Worm (Caenorhabditis elegans) whole organism, L4 larva: ENCODE data around the gene C48B4.6.

ENCODE experiments used
- F10B5.3 ChIP-seq: sonication (generic microtip); optimal IDR thresholded peaks from 2 replicates; lab custom pipeline; 2016; ENCODE audit warnings: mild to moderate bottlenecking, missing genetic modification characterization, missing compliant biosample characterization
- F37D6.2 ChIP-seq: sonication (generic microtip); optimal IDR thresholded peaks from 2 replicates; lab custom pipeline; 2016; ENCODE audit warnings: mild to moderate bottlenecking, missing genetic modification characterization, missing compliant biosample characterization
- R02D3.7 ChIP-seq: fragments of 150-350 bp; sonication (generic microtip); optimal IDR thresholded peaks from 3 replicates; lab custom pipeline; 2014; ENCODE audit warnings: missing biosample characterization, missing genetic modification characterization
- T20F7.1 ChIP-seq: fragments of 200-800 bp; sonication (Bioruptor generic); optimal IDR thresholded peaks from 2 replicates; lab custom pipeline; 2018; ENCODE audit warnings: mild to moderate bottlenecking, missing genetic modification characterization, missing compliant biosample characterization
- T26A8.4 ChIP-seq: fragments of 200-800 bp; sonication (Bioruptor generic); IDR thresholded peaks from 2 replicates; pipeline ENCODE4 v1.3.6; 2022; ENCODE audit warnings: missing genetic modification characterization, missing compliant biosample characterization
- Y105C5A.15 ChIP-seq: fragments of 200-800 bp; sonication (Bioruptor generic); IDR thresholded peaks from 2 replicates; pipeline ENCODE4 v1.3.6; 2022; ENCODE audit warnings: missing genetic modification characterization, missing compliant biosample characterization
- Y48G9A.11 ChIP-seq: fragments of 200-800 bp; sonication (Bioruptor generic); IDR thresholded peaks from 2 replicates; pipeline ENCODE4 v1.3.6; 2022; ENCODE audit warnings: missing genetic modification reagents, missing genetic modification characterization, missing compliant biosample characterization
- Y75B8A.6 ChIP-seq: fragments of 200-800 bp; sonication (Bioruptor generic); IDR thresholded peaks from 2 replicates; pipeline ENCODE4 v1.3.6; 2022; ENCODE audit warnings: missing genetic modification reagents, missing genetic modification characterization, missing compliant biosample characterization
- ZK337.2 ChIP-seq: fragments of 200-800 bp; sonication (Bioruptor generic); IDR thresholded peaks from 2 replicates; pipeline ENCODE4 v1.3.6; 2022; ENCODE audit warnings: missing genetic modification reagents, missing genetic modification characterization, missing compliant biosample characterization
- aly-2 ChIP-seq: sonication (generic microtip); optimal IDR thresholded peaks from 2 replicates; lab custom pipeline; 2018; ENCODE audit warnings: missing biosample characterization, missing genetic modification characterization
- ceh-28 ChIP-seq: fragments of 150-350 bp; optimal IDR thresholded peaks from 2 replicates; lab custom pipeline; 2014; ENCODE audit warnings: missing biosample characterization, missing genetic modification reagents, missing genetic modification characterization
- ceh-32 ChIP-seq: sonication (generic microtip); optimal IDR thresholded peaks from 2 replicates; lab custom pipeline; 2016; ENCODE audit warnings: mild to moderate bottlenecking, missing genetic modification characterization, missing compliant biosample characterization; ENCODE audit not compliant: poor library complexity
- ceh-44 ChIP-seq: fragments of 200-800 bp; sonication (Bioruptor generic); IDR thresholded peaks from 2 replicates; pipeline ENCODE4 v1.3.6; 2022; ENCODE audit warnings: missing genetic modification reagents, missing genetic modification characterization, missing compliant biosample characterization
- ceh-82 ChIP-seq: sonication (generic microtip); optimal IDR thresholded peaks from 2 replicates; lab custom pipeline; 2017; ENCODE audit warnings: missing biosample characterization, missing genetic modification characterization
- ces-1 ChIP-seq: fragments of 150-350 bp; sonication (generic microtip); optimal IDR thresholded peaks from 4 replicates; lab custom pipeline; 2014; ENCODE audit warnings: missing biosample characterization, missing genetic modification reagents, missing genetic modification characterization
- ctbp-1 ChIP-seq: fragments of 200-800 bp; sonication (Bioruptor generic); IDR thresholded peaks from 2 replicates; pipeline ENCODE4 v1.3.6; 2022; ENCODE audit warnings: missing genetic modification reagents, missing genetic modification characterization, missing compliant biosample characterization
- daf-16 ChIP-seq, 3 experiments: sonication (generic microtip); optimal IDR thresholded peaks; 2 replicates each; lab custom pipeline; 2016 to 2017; ENCODE audit warnings: missing genetic modification characterization in 3 of 3, missing genetic modification reagents in 3 of 3, mild to moderate bottlenecking in 2 of 3, missing compliant biosample characterization in 2 of 3, missing biosample characterization in 1 of 3, moderate library complexity in 1 of 3
- daf-8 ChIP-seq: fragments of 200-800 bp; sonication (Bioruptor generic); IDR thresholded peaks from 2 replicates; pipeline ENCODE4 v1.3.6; 2022; ENCODE audit warnings: missing genetic modification characterization, missing compliant biosample characterization
- dmd-8 ChIP-seq: fragments of 200-800 bp; sonication (Bioruptor generic); IDR thresholded peaks from 2 replicates; pipeline ENCODE4 v1.3.6; 2022; ENCODE audit warnings: missing genetic modification characterization, missing compliant biosample characterization
- dmd-9 ChIP-seq: fragments of 200-800 bp; sonication (Bioruptor generic); IDR thresholded peaks from 2 replicates; pipeline ENCODE4 v1.3.6; 2022; ENCODE audit warnings: missing genetic modification reagents, missing genetic modification characterization, missing compliant biosample characterization
- dve-1 ChIP-seq: sonication (generic microtip); optimal IDR thresholded peaks from 2 replicates; lab custom pipeline; 2017; ENCODE audit warnings: antibody characterized with exemption, mild to moderate bottlenecking, missing genetic modification characterization, missing compliant biosample characterization; ENCODE audit not compliant: insufficient read depth
- egl-27 ChIP-seq: sonication (generic microtip); optimal IDR thresholded peaks from 3 replicates; lab custom pipeline; 2017; ENCODE audit warnings: missing biosample characterization, missing genetic modification reagents, missing genetic modification characterization
- egl-43 ChIP-seq: fragments of 200-800 bp; sonication (Bioruptor generic); IDR thresholded peaks from 2 replicates; pipeline ENCODE4 v1.3.6; 2022; ENCODE audit warnings: missing genetic modification reagents, missing genetic modification characterization, missing compliant biosample characterization
- fkh-10 ChIP-seq: fragments of 150-350 bp; optimal IDR thresholded peaks from 2 replicates; lab custom pipeline; 2014; ENCODE audit warnings: missing biosample characterization, missing genetic modification reagents, missing genetic modification characterization
- gei-8 ChIP-seq: fragments of 200-800 bp; sonication (Bioruptor generic); optimal IDR thresholded peaks from 2 replicates; lab custom pipeline; 2018; ENCODE audit warnings: mild to moderate bottlenecking, missing genetic modification characterization, missing compliant biosample characterization
- lin-1 ChIP-seq: fragments of 200-800 bp; sonication (Bioruptor generic); IDR thresholded peaks from 2 replicates; pipeline ENCODE4 v1.3.6; 2022; ENCODE audit warnings: missing genetic modification reagents, missing genetic modification characterization, missing compliant biosample characterization
- lin-13 ChIP-seq: fragments of 150-350 bp; optimal IDR thresholded peaks from 2 replicates; lab custom pipeline; 2014; ENCODE audit warnings: missing biosample characterization, missing genetic modification reagents, missing genetic modification characterization
- lin-29 ChIP-seq: fragments of 200-800 bp; sonication (Bioruptor generic); IDR thresholded peaks from 2 replicates; pipeline ENCODE4 v1.3.6; 2022; ENCODE audit warnings: missing genetic modification reagents, missing genetic modification characterization, missing compliant biosample characterization
- lir-3 ChIP-seq: sonication (generic microtip); optimal IDR thresholded peaks from 2 replicates; lab custom pipeline; 2016; ENCODE audit warnings: mild to moderate bottlenecking, missing genetic modification characterization, missing compliant biosample characterization
- madf-9 ChIP-seq: fragments of 200-800 bp; sonication (Bioruptor generic); conservative IDR thresholded peaks from 2 replicates; pipeline ENCODE4 v1.3.6; 2022; ENCODE audit warnings: missing genetic modification reagents, missing genetic modification characterization, missing compliant biosample characterization
- mdt-29 ChIP-seq: fragments of 200-800 bp; sonication (Bioruptor generic); IDR thresholded peaks from 2 replicates; pipeline ENCODE4 v1.3.6; 2022; ENCODE audit warnings: missing genetic modification reagents, missing genetic modification characterization, missing compliant biosample characterization
- mep-1 ChIP-seq: fragments of 150-350 bp; sonication (generic microtip); optimal IDR thresholded peaks from 3 replicates; lab custom pipeline; 2014; ENCODE audit warnings: missing biosample characterization, missing genetic modification characterization
- mxl-3 ChIP-seq: fragments of 200-800 bp; sonication (Bioruptor generic); optimal IDR thresholded peaks from 2 replicates; lab custom pipeline; 2018; ENCODE audit warnings: mild to moderate bottlenecking, missing genetic modification characterization, missing compliant biosample characterization
- nhr-10 ChIP-seq: fragments of 150-350 bp; optimal IDR thresholded peaks from 2 replicates; lab custom pipeline; 2014; ENCODE audit warnings: missing biosample characterization, missing genetic modification characterization
- nhr-111 ChIP-seq: fragments of 200-800 bp; sonication (Bioruptor generic); optimal IDR thresholded peaks from 2 replicates; lab custom pipeline; 2018; ENCODE audit warnings: mild to moderate bottlenecking, missing genetic modification characterization, missing compliant biosample characterization
- nhr-25 ChIP-seq: sonication (generic microtip); optimal IDR thresholded peaks from 2 replicates; lab custom pipeline; 2017; ENCODE audit warnings: missing genetic modification characterization, mild to moderate bottlenecking, missing compliant biosample characterization, antibody characterized with exemption, moderate library complexity, borderline replicate concordance; ENCODE audit not compliant: insufficient read depth
- nhr-28 ChIP-seq: fragments of 150-350 bp; optimal IDR thresholded peaks from 2 replicates; lab custom pipeline; 2014; ENCODE audit warnings: missing biosample characterization, missing genetic modification characterization
- nhr-42 ChIP-seq: fragments of 200-800 bp; sonication (Bioruptor generic); IDR thresholded peaks from 2 replicates; pipeline ENCODE4 v1.3.6; 2022; ENCODE audit warnings: missing genetic modification characterization, missing compliant biosample characterization
- nhr-6 ChIP-seq: fragments of 150-350 bp; optimal IDR thresholded peaks from 2 replicates; lab custom pipeline; 2014; ENCODE audit warnings: missing biosample characterization, missing genetic modification characterization
- pha-4 ChIP-seq, 2 experiments: fragments of 150-350 bp in 1 of 2; fragments of 200-800 bp in 1 of 2; sonication (Bioruptor generic) in 1 of 2; IDR thresholded peaks in 1 of 2; optimal IDR thresholded peaks in 1 of 2; 2 replicates each; pipeline versions ENCODE4 v1.3.6 to Lab custom; 2014 to 2022; ENCODE audit warnings: missing genetic modification characterization in 2 of 2, missing genetic modification reagents in 2 of 2, missing biosample characterization in 1 of 2, missing compliant biosample characterization in 1 of 2
- pqm-1 ChIP-seq: sonication (generic microtip); optimal IDR thresholded peaks from 2 replicates; lab custom pipeline; 2017; ENCODE audit warnings: missing biosample characterization, missing genetic modification characterization
- skn-1 ChIP-seq: fragments of 150-350 bp; optimal IDR thresholded peaks from 2 replicates; lab custom pipeline; 2014; ENCODE audit warnings: missing biosample characterization, missing genetic modification characterization
- spr-1 ChIP-seq: sonication (generic microtip); optimal IDR thresholded peaks from 2 replicates; lab custom pipeline; 2016; ENCODE audit warnings: mild to moderate bottlenecking, missing genetic modification characterization, missing compliant biosample characterization
- unc-130 ChIP-seq: sonication (generic microtip); optimal IDR thresholded peaks from 2 replicates; lab custom pipeline; 2016; ENCODE audit warnings: missing genetic modification reagents, missing genetic modification characterization, missing compliant biosample characterization
- unc-39 ChIP-seq: sonication (generic microtip); optimal IDR thresholded peaks from 2 replicates; lab custom pipeline; 2017; ENCODE audit warnings: missing biosample characterization, missing genetic modification characterization
- zag-1 ChIP-seq: fragments of 150-350 bp; optimal IDR thresholded peaks from 2 replicates; lab custom pipeline; 2014; ENCODE audit warnings: missing biosample characterization, missing genetic modification characterization
- zfp-3 ChIP-seq: fragments of 200-800 bp; sonication (Bioruptor generic); conservative IDR thresholded peaks from 2 replicates; pipeline ENCODE4 v1.3.6; 2022; ENCODE audit warnings: missing genetic modification reagents, missing genetic modification characterization, missing compliant biosample characterization
- zip-11 ChIP-seq: fragments of 200-800 bp; sonication (Bioruptor generic); IDR thresholded peaks from 2 replicates; pipeline ENCODE4 v1.3.6; 2022; ENCODE audit warnings: missing genetic modification characterization, missing compliant biosample characterization
- ztf-7 ChIP-seq: fragments of 150-350 bp; optimal IDR thresholded peaks from 2 replicates; lab custom pipeline; 2014; ENCODE audit warnings: missing biosample characterization, missing genetic modification characterization

Gene C48B4.6

ce11 chrIII:9521410-9522090 lies 36.8 kb downstream of the C48B4.6 start, which contains the start of the genes clu-1 and prp-40 (continued):
- TF ChIP-seq skn-1 (tag; lab: Kevin White, UChicago) (no peak), R02D3.7 (tag; lab: Kevin White, UChicago) (no peak), daf-8 (GFP tag; lab: Robert Waterston, UW) (no peak), ces-1 (GFP tag; lab: Kevin White, UChicago) (no peak), daf-16 (GFP tag; optimal IDR thresholded peaks at IDR 0.05; lab: Kevin White, UChicago) (peak in 1 of 2 experiments; percentile 55), daf-16 (tag; optimal IDR thresholded peaks at IDR 0.05; lab: Kevin White, UChicago) (peak; percentile 72), Y48G9A.11 (GFP tag; lab: Robert Waterston, UW) (no peak), F37D6.2 (tag; lab: Kevin White, UChicago) (peak; percentile 51), lin-1 (GFP tag; lab: Robert Waterston, UW) (no peak), aly-2 (no peak), mdt-29 (GFP tag; lab: Robert Waterston, UW) (no peak), lin-13 (GFP tag; lab: Kevin White, UChicago) (peak; percentile 86), lir-3 (tag; lab: Kevin White, UChicago) (no peak), zag-1 (tag; lab: Kevin White, UChicago) (no peak), zfp-3 (GFP tag; lab: Robert Waterston, UW) (peak; percentile 57; the same call in 1 of the 2 replicates), dmd-8 (no peak), pqm-1 (tag; lab: Kevin White, UChicago) (no peak), nhr-10 (tag; lab: Kevin White, UChicago) (peak; percentile 18), mxl-3 (GFP tag; lab: Kevin White, UChicago) (peak; percentile 35), ceh-32 (no peak), Y105C5A.15 (no peak), madf-9 (0 out of 2 replicates have a peak, but pooled peaks have one; percentile 18), nhr-25 (tag; lab: Kevin White, UChicago) (peak; percentile 49), nhr-111 (GFP tag; lab: Kevin White, UChicago) (no peak), Y75B8A.6 (no peak), pha-4 (GFP tag; IDR thresholded peaks at IDR 0.05; lab: Robert Waterston, UW) (peak; percentile 25; the same call in 1 of the 2 replicates), pha-4 (tag; optimal IDR thresholded peaks at IDR 0.05; lab: Kevin White, UChicago) (peak; percentile 78), zip-11 (no peak), ceh-82 (tag; lab: Kevin White, UChicago) (no peak), ceh-28 (tag; lab: Kevin White, UChicago) (no peak), nhr-42 (GFP tag; lab: Robert Waterston, UW) (peak; percentile 79; the same call in 1 of the 2 replicates), egl-27 (tag; lab: Kevin White, UChicago) (no peak), F10B5.3 (peak; percentile 36), fkh-10 (GFP tag; lab: Kevin White, UChicago) (peak; percentile 76), mep-1 (tag; lab: Kevin White, UChicago) (peak; percentile 92), T20F7.1 (no peak), dmd-9 (no peak), ztf-7 (tag; lab: Kevin White, UChicago) (peak; percentile 86), gei-8 (no peak), T26A8.4 (peak; percentile 67), unc-130 (GFP tag; lab: Kevin White, UChicago) (peak; percentile 44), ZK337.2 (GFP tag; lab: Robert Waterston, UW) (no peak), unc-39 (tag; lab: Kevin White, UChicago) (no peak), nhr-6 (peak; percentile 91), lin-29 (GFP tag; lab: Robert Waterston, UW) (0 out of 2 replicates have a peak, but pooled peaks have one; percentile 12), egl-43 (GFP tag; lab: Robert Waterston, UW) (peak; percentile 28; the same call in 1 of the 2 replicates), ceh-44 (GFP tag; lab: Robert Waterston, UW) (0 out of 2 replicates have a peak, but pooled peaks have one; percentile 41), dve-1 (peak; percentile 90), nhr-28 (tag; lab: Kevin White, UChicago) (peak; percentile 64), spr-1 (tag; lab: Kevin White, UChicago) (peak; percentile 62), ctbp-1 (GFP tag; lab: Robert Waterston, UW) (peak; percentile 48; the same call in 1 of the 2 replicates)
